Worm (Caenorhabditis elegans) whole organism, late embryonic: ENCODE data around the gene Y67D8C.9.
A peak's percentile ranks its signal among the peaks of the same experiment; 100 is the strongest.

Experiments used
- C08G9.2 ChIP-seq: sonication (generic microtip); optimal IDR thresholded peaks from 2 replicates; lab custom pipeline; 2016; ENCODE audit warnings: mild to moderate bottlenecking, missing genetic modification characterization, moderate library complexity, missing compliant biosample characterization
- F13H6.1 ChIP-seq: sonication (generic microtip); optimal IDR thresholded peaks from 2 replicates; lab custom pipeline; 2016; ENCODE audit warnings: missing genetic modification characterization, missing compliant biosample characterization
- K02D7.2 ChIP-seq: sonication (generic microtip); optimal IDR thresholded peaks from 2 replicates; lab custom pipeline; 2017; ENCODE audit warnings: mild to moderate bottlenecking, missing genetic modification characterization, missing compliant biosample characterization
- K09A11.1 ChIP-seq: sonication (generic microtip); optimal IDR thresholded peaks from 2 replicates; lab custom pipeline; 2017; ENCODE audit warnings: antibody characterized with exemption, mild to moderate bottlenecking, missing genetic modification characterization, missing compliant biosample characterization; ENCODE audit not compliant: insufficient read depth
- T23F11.4 ChIP-seq: fragments of 200-800 bp; sonication (Bioruptor generic); optimal IDR thresholded peaks from 2 replicates; lab custom pipeline; 2018; ENCODE audit warnings: mild to moderate bottlenecking, missing genetic modification characterization, missing compliant biosample characterization
- Y22D7AL.16 ChIP-seq: sonication (generic microtip); optimal IDR thresholded peaks from 2 replicates; lab custom pipeline; 2016; ENCODE audit warnings: missing genetic modification characterization, missing compliant biosample characterization
- ama-1 ChIP-seq: fragments of 150-350 bp; optimal IDR thresholded peaks from 2 replicates; lab custom pipeline; 2014
- ceh-14 ChIP-seq: sonication (generic microtip); optimal IDR thresholded peaks from 2 replicates; lab custom pipeline; 2016; ENCODE audit warnings: missing genotype, missing genetic modification characterization, missing compliant biosample characterization
- ceh-18 ChIP-seq: sonication (generic microtip); optimal IDR thresholded peaks from 2 replicates; lab custom pipeline; 2016; ENCODE audit warnings: missing genetic modification characterization, missing compliant biosample characterization
- ceh-19 ChIP-seq: fragments of 200-800 bp; sonication (Bioruptor generic); optimal IDR thresholded peaks from 2 replicates; lab custom pipeline; 2018; ENCODE audit warnings: mild to moderate bottlenecking, missing genetic modification characterization, missing compliant biosample characterization
- ceh-2 ChIP-seq: sonication (generic microtip); optimal IDR thresholded peaks from 2 replicates; lab custom pipeline; 2016; ENCODE audit warnings: missing genotype, missing genetic modification characterization, missing compliant biosample characterization
- ceh-22 ChIP-seq: sonication (generic microtip); optimal IDR thresholded peaks from 2 replicates; lab custom pipeline; 2017; ENCODE audit warnings: missing biosample characterization, missing genetic modification characterization
- ceh-24 ChIP-seq: sonication (generic microtip); optimal IDR thresholded peaks from 2 replicates; lab custom pipeline; 2016; ENCODE audit warnings: mild to moderate bottlenecking, missing genetic modification characterization, missing compliant biosample characterization
- ceh-31 ChIP-seq: sonication (generic microtip); optimal IDR thresholded peaks from 2 replicates; lab custom pipeline; 2016; ENCODE audit warnings: missing genetic modification characterization, missing compliant biosample characterization
- ceh-45 ChIP-seq: fragments of 200-800 bp; sonication (Bioruptor generic); IDR thresholded peaks from 2 replicates; pipeline ENCODE4 v1.3.6; 2022; ENCODE audit warnings: missing genetic modification reagents, missing genetic modification characterization, missing compliant biosample characterization
- ceh-48 ChIP-seq: sonication (generic microtip); optimal IDR thresholded peaks from 2 replicates; lab custom pipeline; 2016; ENCODE audit warnings: missing genetic modification characterization, inconsistent platforms, missing compliant biosample characterization
- ceh-6 ChIP-seq: fragments of 200-800 bp; sonication (Bioruptor generic); optimal IDR thresholded peaks from 2 replicates; lab custom pipeline; 2018; ENCODE audit warnings: mild to moderate bottlenecking, missing genetic modification characterization, missing compliant biosample characterization
- che-1 ChIP-seq: sonication (generic microtip); optimal IDR thresholded peaks from 2 replicates; lab custom pipeline; 2016; ENCODE audit warnings: mild to moderate bottlenecking, missing genetic modification characterization, missing compliant biosample characterization
- dve-1 ChIP-seq: sonication (generic microtip); optimal IDR thresholded peaks from 2 replicates; lab custom pipeline; 2017; ENCODE audit warnings: antibody characterized with exemption, mild to moderate bottlenecking, missing genetic modification characterization, missing compliant biosample characterization
- elt-4 ChIP-seq: sonication (generic microtip); optimal IDR thresholded peaks from 2 replicates; lab custom pipeline; 2016; ENCODE audit warnings: missing genetic modification characterization, missing compliant biosample characterization
- ets-4 ChIP-seq: sonication (generic microtip); optimal IDR thresholded peaks from 2 replicates; lab custom pipeline; 2016; ENCODE audit warnings: missing genetic modification characterization, missing compliant biosample characterization
- eyg-1 ChIP-seq: sonication (generic microtip); optimal IDR thresholded peaks from 2 replicates; lab custom pipeline; 2016; ENCODE audit warnings: missing genotype, missing genetic modification characterization, missing compliant biosample characterization
- fax-1 ChIP-seq: sonication (generic microtip); optimal IDR thresholded peaks from 2 replicates; lab custom pipeline; 2016; ENCODE audit warnings: missing genotype, missing genetic modification characterization, missing compliant biosample characterization
- fkh-10 ChIP-seq: fragments of 150-350 bp; optimal IDR thresholded peaks from 2 replicates; lab custom pipeline; 2014; ENCODE audit warnings: missing biosample characterization, missing genetic modification reagents, missing genetic modification characterization
- gmeb-2 ChIP-seq: sonication (generic microtip); optimal IDR thresholded peaks from 2 replicates; lab custom pipeline; 2016; ENCODE audit warnings: missing genetic modification characterization, inconsistent platforms, missing compliant biosample characterization
- hlh-13 ChIP-seq: fragments of 200-800 bp; sonication (Bioruptor generic); optimal IDR thresholded peaks from 2 replicates; lab custom pipeline; 2018; ENCODE audit warnings: mild to moderate bottlenecking, missing genetic modification characterization, missing compliant biosample characterization
- hlh-15 ChIP-seq: sonication (generic microtip); optimal IDR thresholded peaks from 2 replicates; lab custom pipeline; 2016; ENCODE audit warnings: missing genetic modification characterization, missing compliant biosample characterization
- hlh-6 ChIP-seq: sonication (generic microtip); optimal IDR thresholded peaks from 2 replicates; lab custom pipeline; 2016; ENCODE audit warnings: missing genotype, missing genetic modification characterization, missing compliant biosample characterization
- lim-6 ChIP-seq: sonication (generic microtip); optimal IDR thresholded peaks from 2 replicates; lab custom pipeline; 2016; ENCODE audit warnings: missing genetic modification characterization, missing compliant biosample characterization
- lin-11 ChIP-seq: fragments of 200-800 bp; sonication (Bioruptor generic); optimal IDR thresholded peaks from 2 replicates; lab custom pipeline; 2018; ENCODE audit warnings: mild to moderate bottlenecking, missing genetic modification characterization, missing compliant biosample characterization
- mec-3 ChIP-seq: sonication (generic microtip); optimal IDR thresholded peaks from 2 replicates; lab custom pipeline; 2016; ENCODE audit warnings: borderline replicate concordance, missing genetic modification characterization, missing compliant biosample characterization
- nhr-232 ChIP-seq: sonication (generic microtip); optimal IDR thresholded peaks from 2 replicates; lab custom pipeline; 2016; ENCODE audit warnings: missing genetic modification characterization, missing compliant biosample characterization
- npax-4 ChIP-seq: sonication (generic microtip); optimal IDR thresholded peaks from 2 replicates; lab custom pipeline; 2016; ENCODE audit warnings: missing genetic modification characterization, missing compliant biosample characterization
- pag-3 ChIP-seq: sonication (generic microtip); optimal IDR thresholded peaks from 2 replicates; lab custom pipeline; 2016; ENCODE audit warnings: missing compliant biosample characterization, missing genetic modification characterization, borderline replicate concordance
- pha-2 ChIP-seq: sonication (generic microtip); optimal IDR thresholded peaks from 2 replicates; lab custom pipeline; 2017; ENCODE audit warnings: mild to moderate bottlenecking, missing genetic modification characterization, missing compliant biosample characterization
- pha-4 ChIP-seq: fragments of 150-350 bp; optimal IDR thresholded peaks from 2 replicates; lab custom pipeline; 2018; ENCODE audit warnings: missing biosample characterization, missing genetic modification reagents, missing genetic modification characterization
- pros-1 ChIP-seq: fragments of 150-350 bp; optimal IDR thresholded peaks from 2 replicates; lab custom pipeline; 2014; ENCODE audit warnings: missing biosample characterization, missing genetic modification reagents, missing genetic modification characterization
- ref-2 ChIP-seq: sonication (generic microtip); optimal IDR thresholded peaks from 2 replicates; lab custom pipeline; 2016; ENCODE audit warnings: missing genetic modification characterization, missing compliant biosample characterization
- rnt-1 ChIP-seq: sonication (generic microtip); optimal IDR thresholded peaks from 2 replicates; lab custom pipeline; 2016; ENCODE audit warnings: missing genetic modification characterization, missing compliant biosample characterization
- sdc-2 ChIP-seq: sonication (generic microtip); optimal IDR thresholded peaks from 2 replicates; lab custom pipeline; 2016; ENCODE audit warnings: missing genotype, missing genetic modification characterization, missing compliant biosample characterization
- sox-2 ChIP-seq: fragments of 200-800 bp; sonication (Bioruptor generic); IDR thresholded peaks from 2 replicates; pipeline ENCODE4 v1.3.6; 2022; ENCODE audit warnings: missing genetic modification reagents, missing genetic modification characterization, missing compliant biosample characterization
- sox-4 ChIP-seq: sonication (generic microtip); optimal IDR thresholded peaks from 2 replicates; lab custom pipeline; 2017; ENCODE audit warnings: mild to moderate bottlenecking, missing genetic modification characterization, inconsistent platforms, missing compliant biosample characterization
- syd-9 ChIP-seq: sonication (generic microtip); optimal IDR thresholded peaks from 2 replicates; lab custom pipeline; 2016; ENCODE audit warnings: mild to moderate bottlenecking, missing genetic modification characterization, moderate library complexity, missing compliant biosample characterization
- tbx-2 ChIP-seq: sonication (generic microtip); optimal IDR thresholded peaks from 2 replicates; lab custom pipeline; 2016; ENCODE audit warnings: missing genetic modification characterization, missing compliant biosample characterization
- unc-3 ChIP-seq, 2 experiments: fragments of 200-800 bp in 1 of 2; sonication (Bioruptor generic) in 1 of 2; sonication (generic microtip) in 1 of 2; conservative IDR thresholded peaks in 1 of 2; optimal IDR thresholded peaks in 1 of 2; 2 replicates each; pipeline versions ENCODE4 v1.3.6 to Lab custom; 2016 to 2022; ENCODE audit warnings: missing compliant biosample characterization in 2 of 2, missing genetic modification characterization in 2 of 2, missing genetic modification reagents in 1 of 2
- unc-42 ChIP-seq: sonication (generic microtip); optimal IDR thresholded peaks from 2 replicates; lab custom pipeline; 2016; ENCODE audit warnings: missing genotype, missing genetic modification characterization, missing compliant biosample characterization
- unc-86 ChIP-seq: sonication (generic microtip); optimal IDR thresholded peaks from 2 replicates; lab custom pipeline; 2016; ENCODE audit warnings: missing genetic modification characterization, missing compliant biosample characterization
- ztf-16 ChIP-seq: sonication (generic microtip); optimal IDR thresholded peaks from 2 replicates; lab custom pipeline; 2017; ENCODE audit warnings: missing genetic modification characterization, missing compliant biosample characterization

Gene Y67D8C.9

ce11 chrIV:3086825-3087224 lies at the start of gene Y67D8C.9:
Gene Y67D8C.9 (minus strand): TSS chrIV:3086925.
- TF ChIP-seq ceh-45 (GFP tag; lab: Robert Waterston, UW) (no peak), ama-1 (lab: Kevin White, UChicago) (no peak), tbx-2 (no peak), K09A11.1 (tag; lab: Kevin White, UChicago) (no peak)

DNA sequence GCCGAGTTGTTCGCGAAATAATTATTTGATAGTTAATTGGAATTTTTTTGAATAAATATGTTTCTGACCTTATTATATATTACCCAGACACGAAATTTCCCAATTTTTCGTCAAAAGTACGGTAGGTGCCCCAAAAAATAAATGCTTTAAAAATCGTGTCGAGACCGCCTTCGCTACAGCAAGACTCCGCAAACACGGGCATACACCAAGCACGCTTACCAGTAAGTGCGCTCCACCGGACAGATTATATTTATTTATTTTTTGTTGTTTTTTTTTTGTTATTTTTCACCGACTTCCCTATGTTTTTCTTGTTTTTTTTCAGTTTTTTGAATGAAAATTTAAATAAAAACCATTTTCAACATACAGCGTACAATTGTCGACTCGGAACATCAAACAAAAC lies 49.8 kb upstream of the Y67D8C.9 start:
- no peak for TF ChIP-seq pha-2 (tag; lab: Kevin White, UChicago)
- no peak for TF ChIP-seq pha-4
- no peak for TF ChIP-seq unc-86 (tag; lab: Kevin White, UChicago)
- no peak for TF ChIP-seq eyg-1 (tag; lab: Kevin White, UChicago)
- no peak for TF ChIP-seq ceh-24 (tag; lab: Kevin White, UChicago)
- no peak for TF ChIP-seq nhr-232
- no peak for TF ChIP-seq T23F11.4 (GFP tag; lab: Kevin White, UChicago)
- TF ChIP-seq ceh-22 (tag; lab: Kevin White, UChicago) = no peak
- TF ChIP-seq unc-3 (GFP tag; conservative IDR thresholded peaks at IDR 0.05; lab: Robert Waterston, UW) = no peak
- no peak for TF ChIP-seq unc-3 (tag; optimal IDR thresholded peaks at IDR 0.05; lab: Kevin White, UChicago)

- TF ChIP-seq ztf-16 (no peak), ceh-48 (tag; lab: Kevin White, UChicago) (no peak), sdc-2 (tag; lab: Kevin White, UChicago) (no peak), ets-4 (no peak), dve-1 (tag; lab: Kevin White, UChicago) (no peak), sox-2 (no peak), sox-4 (no peak), ceh-2 (tag; lab: Kevin White, UChicago) (no peak), fax-1 (tag; lab: Kevin White, UChicago) (no peak), ceh-45 (GFP tag; lab: Robert Waterston, UW) (no peak), lim-6 (tag; lab: Kevin White, UChicago) (no peak), ceh-31 (tag; lab: Kevin White, UChicago) (peak; percentile 57), ceh-18 (tag; lab: Kevin White, UChicago) (peak; percentile 53), unc-86 (tag; lab: Kevin White, UChicago) (no peak), pha-2 (tag; lab: Kevin White, UChicago) (no peak), ceh-22 (tag; lab: Kevin White, UChicago) (no peak), nhr-232 (no peak), unc-3 (GFP tag; conservative IDR thresholded peaks at IDR 0.05; lab: Robert Waterston, UW) (no peak), unc-3 (tag; optimal IDR thresholded peaks at IDR 0.05; lab: Kevin White, UChicago) (no peak), hlh-15 (tag; lab: Kevin White, UChicago) (no peak), K02D7.2 (tag; lab: Kevin White, UChicago) (no peak), npax-4 (no peak), rnt-1 (tag; lab: Kevin White, UChicago) (no peak), fkh-10 (no peak), elt-4 (no peak), pag-3 (no peak), unc-42 (peak; percentile 93), syd-9 (tag; lab: Kevin White, UChicago) (no peak), lin-11 (tag; lab: Kevin White, UChicago) (no peak), che-1 (peak; percentile 17), gmeb-2 (tag; lab: Kevin White, UChicago) (no peak), Y22D7AL.16 (tag; lab: Kevin White, UChicago) (no peak), C08G9.2 (tag; lab: Kevin White, UChicago) (no peak), ref-2 (no peak), hlh-6 (tag; lab: Kevin White, UChicago) (no peak), ceh-14 (peak; percentile 49), ceh-19 (GFP tag; lab: Kevin White, UChicago) (peak; percentile 30), pros-1 (tag; lab: Kevin White, UChicago) (no peak), hlh-13 (GFP tag; lab: Kevin White, UChicago) (no peak), eyg-1 (tag; lab: Kevin White, UChicago) (no peak), ceh-24 (tag; lab: Kevin White, UChicago) (no peak), F13H6.1 (tag; lab: Kevin White, UChicago) (peak; percentile 1), ama-1 (lab: Kevin White, UChicago) (no peak), ceh-6 (GFP tag; lab: Kevin White, UChicago) (no peak), mec-3 (no peak)
Observed at ce11 chrIV:3135000-3135399, 48.3 kb upstream of the Y67D8C.9 start.
